Worm (Caenorhabditis elegans) whole organism, L1 larva: ENCODE results near the gene srsx-5.
A peak's percentile ranks its signal among the peaks of the same experiment; 100 is the strongest.

ENCODE experiments used
- C04F5.9 ChIP-seq: sonication (generic microtip); optimal IDR thresholded peaks from 2 replicates; lab custom pipeline; 2016; ENCODE audit warnings: missing genetic modification characterization, missing compliant biosample characterization
- C16A3.4 ChIP-seq: fragments of 150-350 bp; optimal IDR thresholded peaks from 2 replicates; lab custom pipeline; 2014; ENCODE audit warnings: missing biosample characterization, missing genetic modification characterization
- aha-1 ChIP-seq: fragments of 150-350 bp; optimal IDR thresholded peaks from 2 replicates; lab custom pipeline; 2014; ENCODE audit warnings: missing biosample characterization, missing genetic modification characterization
- alr-1 ChIP-seq: fragments of 200-800 bp; sonication (Bioruptor generic); optimal IDR thresholded peaks from 2 replicates; lab custom pipeline; 2018; ENCODE audit warnings: borderline replicate concordance, mild to moderate bottlenecking, missing genetic modification characterization, missing compliant biosample characterization
- aly-2 ChIP-seq: fragments of 150-350 bp; optimal IDR thresholded peaks from 2 replicates; lab custom pipeline; 2014; ENCODE audit warnings: missing biosample characterization, missing genetic modification characterization
- ama-1 ChIP-seq: fragments of 150-350 bp; optimal IDR thresholded peaks from 2 replicates; lab custom pipeline; 2014
- blmp-1 ChIP-seq: fragments of 150-350 bp; optimal IDR thresholded peaks from 2 replicates; lab custom pipeline; 2014; ENCODE audit warnings: missing biosample characterization, missing genetic modification characterization
- ceh-63 ChIP-seq: fragments of 200-800 bp; sonication (Bioruptor generic); optimal IDR thresholded peaks from 2 replicates; lab custom pipeline; 2018; ENCODE audit warnings: mild to moderate bottlenecking, missing genetic modification characterization, missing compliant biosample characterization
- ceh-8 ChIP-seq: fragments of 200-800 bp; sonication (Bioruptor generic); optimal IDR thresholded peaks from 2 replicates; lab custom pipeline; 2018; ENCODE audit warnings: mild to moderate bottlenecking, missing genetic modification characterization, moderate library complexity, missing compliant biosample characterization
- ceh-82 ChIP-seq, 3 experiments: fragments of 150-350 bp in 1 of 3; sonication (generic microtip) in 2 of 3; optimal IDR thresholded peaks; 2 replicates each; lab custom pipeline; 2014 to 2017; ENCODE audit warnings: missing biosample characterization in 3 of 3, missing genetic modification characterization in 3 of 3
- ceh-88 ChIP-seq: fragments of 200-800 bp; sonication (Bioruptor generic); IDR thresholded peaks from 2 replicates; pipeline ENCODE4 v1.3.6; 2022; ENCODE audit warnings: missing genetic modification characterization, missing compliant biosample characterization
- ceh-90 ChIP-seq: sonication (generic microtip); optimal IDR thresholded peaks from 2 replicates; lab custom pipeline; 2016; ENCODE audit warnings: missing genetic modification characterization, missing compliant biosample characterization
- ces-1 ChIP-seq: fragments of 150-350 bp; optimal IDR thresholded peaks from 2 replicates; lab custom pipeline; 2014; ENCODE audit warnings: missing biosample characterization, missing genetic modification reagents, missing genetic modification characterization
- dsc-1 ChIP-seq: sonication (generic microtip); optimal IDR thresholded peaks from 2 replicates; lab custom pipeline; 2016; ENCODE audit warnings: mild to moderate bottlenecking, missing genetic modification characterization, missing compliant biosample characterization
- efl-1 ChIP-seq, 4 experiments: fragments of 150-350 bp; optimal IDR thresholded peaks in 3 of 4; peaks in 1 of 4; 1 replicate in 1 of 4; 2 replicates in 3 of 4; lab custom pipeline; 2014; ENCODE audit warnings: missing biosample characterization in 2 of 4, missing genetic modification characterization in 2 of 4, missing genetic modification reagents in 2 of 4
- egl-13 ChIP-seq: sonication (generic microtip); optimal IDR thresholded peaks from 2 replicates; lab custom pipeline; 2016; ENCODE audit warnings: missing genotype, missing genetic modification reagents, missing genetic modification characterization, missing compliant biosample characterization
- elt-2 ChIP-seq: sonication (generic microtip); optimal IDR thresholded peaks from 2 replicates; lab custom pipeline; 2016; ENCODE audit warnings: missing genetic modification characterization, mild to moderate bottlenecking, inconsistent platforms, missing compliant biosample characterization, missing genetic modification reagents
- elt-3 ChIP-seq, 6 experiments: fragments of 150-350 bp in 1 of 6; sonication (generic microtip); optimal IDR thresholded peaks; 2 replicates each; lab custom pipeline; 2017 to 2018; ENCODE audit warnings: missing biosample characterization in 6 of 6, missing genetic modification characterization in 6 of 6, inconsistent platforms in 1 of 6
- grh-1 ChIP-seq: fragments of 200-800 bp; sonication (Bioruptor generic); IDR thresholded peaks from 2 replicates; pipeline ENCODE4 v1.3.6; 2022; ENCODE audit warnings: missing genetic modification reagents, missing genetic modification characterization, missing compliant biosample characterization
- hlh-17 ChIP-seq: fragments of 200-800 bp; sonication (Bioruptor generic); optimal IDR thresholded peaks from 2 replicates; lab custom pipeline; 2018; ENCODE audit warnings: missing genetic modification characterization, mild to moderate bottlenecking, missing compliant biosample characterization, moderate library complexity, borderline replicate concordance
- hlh-4 ChIP-seq: sonication (generic microtip); optimal IDR thresholded peaks from 2 replicates; lab custom pipeline; 2016; ENCODE audit warnings: mild to moderate bottlenecking, missing genetic modification characterization, missing compliant biosample characterization
- isw-1 ChIP-seq: fragments of 200-800 bp; sonication (Bioruptor generic); IDR thresholded peaks from 2 replicates; pipeline ENCODE4 v1.3.6; 2022; ENCODE audit warnings: missing genetic modification characterization, missing compliant biosample characterization
- lin-13 ChIP-seq: fragments of 150-350 bp; optimal IDR thresholded peaks from 2 replicates; lab custom pipeline; 2014; ENCODE audit warnings: missing biosample characterization, missing genetic modification reagents, missing genetic modification characterization
- lin-14 ChIP-seq: fragments of 200-800 bp; sonication (Bioruptor generic); optimal IDR thresholded peaks from 2 replicates; lab custom pipeline; 2018; ENCODE audit warnings: mild to moderate bottlenecking, missing genetic modification characterization, moderate library complexity, missing compliant biosample characterization
- lin-15B ChIP-seq: fragments of 150-350 bp; sonication (generic microtip); optimal IDR thresholded peaks from 3 replicates; lab custom pipeline; 2014; ENCODE audit warnings: missing biosample characterization, missing genetic modification characterization
- lin-39 ChIP-seq: fragments of 150-350 bp; optimal IDR thresholded peaks from 2 replicates; lab custom pipeline; 2014; ENCODE audit warnings: missing biosample characterization, missing genetic modification reagents, missing genetic modification characterization
- lsy-2 ChIP-seq, 2 experiments: fragments of 150-350 bp; optimal IDR thresholded peaks; 2 replicates each; lab custom pipeline; 2014; ENCODE audit warnings: missing biosample characterization in 2 of 2, missing genetic modification characterization in 2 of 2
- mab-9 ChIP-seq: fragments of 200-800 bp; sonication (Bioruptor generic); IDR thresholded peaks from 2 replicates; pipeline ENCODE4 v1.3.6; 2022; ENCODE audit warnings: missing genetic modification reagents, missing genetic modification characterization, missing compliant biosample characterization
- mdl-1 ChIP-seq, 2 experiments: fragments of 150-350 bp; optimal IDR thresholded peaks; 2 replicates each; lab custom pipeline; 2014 to 2017; ENCODE audit warnings: missing biosample characterization in 2 of 2, missing genetic modification characterization in 2 of 2, inconsistent platforms in 1 of 2
- mep-1 ChIP-seq: fragments of 150-350 bp; optimal IDR thresholded peaks from 2 replicates; lab custom pipeline; 2014; ENCODE audit warnings: missing biosample characterization, missing genetic modification characterization
- nhr-11 ChIP-seq: fragments of 150-350 bp; optimal IDR thresholded peaks from 2 replicates; lab custom pipeline; 2014; ENCODE audit warnings: missing biosample characterization, missing genetic modification characterization
- nhr-12 ChIP-seq: sonication (generic microtip); optimal IDR thresholded peaks from 2 replicates; lab custom pipeline; 2017; ENCODE audit warnings: missing biosample characterization, missing genetic modification characterization
- nhr-19 ChIP-seq: fragments of 200-800 bp; sonication (Bioruptor generic); conservative IDR thresholded peaks from 2 replicates; pipeline ENCODE4 v1.3.6; 2022; ENCODE audit warnings: missing genetic modification characterization, missing compliant biosample characterization
- nhr-76 ChIP-seq: sonication (generic microtip); optimal IDR thresholded peaks from 2 replicates; lab custom pipeline; 2017; ENCODE audit warnings: missing biosample characterization, missing genetic modification characterization
- nhr-77 ChIP-seq: fragments of 150-350 bp; optimal IDR thresholded peaks from 2 replicates; lab custom pipeline; 2014; ENCODE audit warnings: missing biosample characterization, missing genetic modification characterization
- nhr-84 ChIP-seq: sonication (generic microtip); optimal IDR thresholded peaks from 2 replicates; lab custom pipeline; 2017; ENCODE audit warnings: missing biosample characterization, missing genetic modification characterization
- nhr-90 ChIP-seq: sonication (generic microtip); optimal IDR thresholded peaks from 2 replicates; lab custom pipeline; 2016; ENCODE audit warnings: mild to moderate bottlenecking, missing genetic modification characterization, missing compliant biosample characterization; ENCODE audit not compliant: poor library complexity
- pag-3 ChIP-seq: sonication (generic microtip); optimal IDR thresholded peaks from 2 replicates; lab custom pipeline; 2017; ENCODE audit warnings: missing genetic modification characterization, mild to moderate bottlenecking, missing compliant biosample characterization, antibody characterized with exemption, borderline replicate concordance; ENCODE audit not compliant: insufficient read depth
- pqm-1 ChIP-seq: sonication (generic microtip); optimal IDR thresholded peaks from 3 replicates; lab custom pipeline; 2017; ENCODE audit warnings: missing biosample characterization, missing genetic modification characterization
- rnt-1 ChIP-seq: sonication (generic microtip); optimal IDR thresholded peaks from 2 replicates; lab custom pipeline; 2016; ENCODE audit warnings: mild to moderate bottlenecking, missing genetic modification characterization, moderate library complexity, missing compliant biosample characterization
- skn-1 ChIP-seq: fragments of 150-350 bp; optimal IDR thresholded peaks from 2 replicates; lab custom pipeline; 2014; ENCODE audit warnings: missing biosample characterization, missing genetic modification characterization
- snpc-4 ChIP-seq: fragments of 150-350 bp; optimal IDR thresholded peaks from 2 replicates; lab custom pipeline; 2014; ENCODE audit warnings: missing biosample characterization, missing genetic modification characterization
- sox-4 ChIP-seq: sonication (generic microtip); optimal IDR thresholded peaks from 2 replicates; lab custom pipeline; 2016; ENCODE audit warnings: missing genetic modification characterization, missing compliant biosample characterization
- tbx-2 ChIP-seq: sonication (generic microtip); optimal IDR thresholded peaks from 2 replicates; lab custom pipeline; 2016; ENCODE audit warnings: missing genetic modification characterization, missing compliant biosample characterization
- tlp-1 ChIP-seq: fragments of 150-350 bp; optimal IDR thresholded peaks from 2 replicates; lab custom pipeline; 2014; ENCODE audit warnings: missing biosample characterization, missing genetic modification characterization
- unc-30 ChIP-seq: sonication (generic microtip); optimal IDR thresholded peaks from 2 replicates; lab custom pipeline; 2017; ENCODE audit warnings: missing biosample characterization, missing genetic modification characterization
- unc-62 ChIP-seq: fragments of 150-350 bp; optimal IDR thresholded peaks from 2 replicates; lab custom pipeline; 2014; ENCODE audit warnings: missing biosample characterization, missing genetic modification reagents, missing genetic modification characterization
- unc-86 ChIP-seq: sonication (generic microtip); optimal IDR thresholded peaks from 2 replicates; lab custom pipeline; 2016; ENCODE audit warnings: missing genetic modification characterization, missing compliant biosample characterization
- unc-98 ChIP-seq: fragments of 200-800 bp; sonication (Bioruptor generic); IDR thresholded peaks from 2 replicates; pipeline ENCODE4 v1.3.6; 2022; ENCODE audit warnings: missing genetic modification characterization, missing compliant biosample characterization
- zag-1 ChIP-seq: fragments of 150-350 bp; optimal IDR thresholded peaks from 2 replicates; lab custom pipeline; 2014; ENCODE audit warnings: missing biosample characterization, missing genetic modification characterization
- zip-4 ChIP-seq: fragments of 200-800 bp; sonication (Bioruptor generic); optimal IDR thresholded peaks from 2 replicates; lab custom pipeline; 2018; ENCODE audit warnings: mild to moderate bottlenecking, missing genetic modification characterization, moderate library complexity, missing compliant biosample characterization
- ztf-11 ChIP-seq, 2 experiments: sonication (generic microtip); optimal IDR thresholded peaks; 2 replicates each; lab custom pipeline; 2016 to 2017; ENCODE audit warnings: missing genetic modification characterization in 2 of 2, missing biosample characterization in 1 of 2, missing compliant biosample characterization in 1 of 2

srsx-5 gene

DNA sequence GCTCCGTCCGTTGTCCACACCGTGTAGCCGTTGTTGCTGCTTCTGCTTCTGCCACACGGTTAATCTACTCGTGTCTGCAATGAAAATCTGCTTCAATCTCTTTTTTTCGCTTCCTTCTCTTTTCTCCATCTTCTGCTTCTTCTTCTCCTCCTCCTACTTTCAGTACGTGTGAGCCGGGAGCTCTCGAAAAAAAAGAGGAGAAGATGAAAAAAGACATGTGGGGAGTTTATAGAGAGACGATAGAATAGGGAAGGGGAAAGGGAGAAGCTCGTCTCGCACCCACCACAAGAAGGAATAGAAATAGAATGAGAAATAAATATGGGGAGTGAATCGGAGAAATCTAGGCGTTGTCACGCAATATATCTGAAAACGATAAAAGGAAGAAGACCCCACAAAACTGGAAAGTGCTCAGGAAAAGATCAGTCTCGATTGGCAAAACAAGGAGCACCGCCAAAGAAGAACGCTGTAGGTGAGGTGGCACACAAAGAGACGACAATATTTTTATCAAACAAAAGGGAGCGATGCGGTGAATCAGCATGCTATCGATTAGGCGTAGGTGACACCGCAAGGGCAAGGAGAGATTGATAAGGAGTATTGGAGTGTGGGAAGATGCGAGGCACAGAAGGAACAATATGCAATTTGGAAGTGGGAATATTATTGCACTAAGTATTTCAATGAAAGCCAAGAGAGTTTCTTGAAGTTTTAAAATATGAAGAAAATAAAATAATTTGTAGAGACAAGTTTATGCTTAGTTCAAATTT, 49.1 kb downstream of the srsx-5 start, which contains the start of gene let-413:
TSS of gene let-413 (minus strand) at position 76 of the 761 bp plus-strand sequence.
- TF ChIP-seq zip-4, result no peak
- TF ChIP-seq tlp-1 (tag; lab: Kevin White, UChicago), result no peak
- TF ChIP-seq nhr-19 (GFP tag; lab: Robert Waterston, UW), result no peak
- no peak for TF ChIP-seq hlh-17 (GFP tag; lab: Kevin White, UChicago)
- TF ChIP-seq ceh-63 (GFP tag; lab: Kevin White, UChicago), result no peak
- TF ChIP-seq snpc-4 (tag; lab: Kevin White, UChicago), result no peak
- TF ChIP-seq mep-1 (tag; lab: Kevin White, UChicago), result peak; percentile 9
- TF ChIP-seq grh-1 (GFP tag; lab: Robert Waterston, UW), result no peak
- TF ChIP-seq blmp-1 (tag; lab: Kevin White, UChicago), result no peak
- TF ChIP-seq unc-86, result no peak
- peak in 1 of 6 experiments; percentile 6 for TF ChIP-seq elt-3 (tag; optimal IDR thresholded peaks at IDR 0.05; lab: Kevin White, UChicago)
- TF ChIP-seq C04F5.9, result no peak
- TF ChIP-seq zag-1 (tag; lab: Kevin White, UChicago), result no peak
- TF ChIP-seq ama-1 (lab: Kevin White, UChicago), result no peak
- TF ChIP-seq ces-1, result no peak
- TF ChIP-seq elt-2 (tag; lab: Kevin White, UChicago), result peak; percentile 33
- peak; percentile 72 for TF ChIP-seq lin-14 (GFP tag; lab: Kevin White, UChicago)
- TF ChIP-seq unc-98 (GFP tag; lab: Robert Waterston, UW), result no peak
- TF ChIP-seq sox-4, result no peak
- TF ChIP-seq aha-1 (tag; lab: Kevin White, UChicago), result no peak
- no peak for TF ChIP-seq unc-30 (tag; lab: Kevin White, UChicago)
- no peak for TF ChIP-seq pag-3
- TF ChIP-seq rnt-1 (tag; lab: Kevin White, UChicago), result no peak
- TF ChIP-seq lin-39 (tag; lab: Kevin White, UChicago), result no peak
- no peak for TF ChIP-seq ceh-88
- no peak for TF ChIP-seq mab-9 (GFP tag; lab: Robert Waterston, UW)
- no peak for TF ChIP-seq nhr-77
- no peak for TF ChIP-seq nhr-12 (tag; lab: Kevin White, UChicago)
- no peak for TF ChIP-seq C16A3.4
- TF ChIP-seq aly-2 (tag; lab: Kevin White, UChicago), result no peak
- TF ChIP-seq alr-1 (tag; lab: Kevin White, UChicago), result no peak
- TF ChIP-seq ztf-11 (tag; optimal IDR thresholded peaks at IDR 0.05; lab: Kevin White, UChicago), result no peak
- peak in 1 of 2 experiments; percentile 7 for TF ChIP-seq lsy-2 (tag; optimal IDR thresholded peaks at IDR 0.05; lab: Kevin White, UChicago)
- TF ChIP-seq egl-13, result no peak
- no peak for TF ChIP-seq isw-1
- TF ChIP-seq skn-1 (tag; lab: Kevin White, UChicago), result no peak
- TF ChIP-seq ceh-8 (GFP tag; lab: Kevin White, UChicago), result no peak
- TF ChIP-seq efl-1 (optimal IDR thresholded peaks at IDR 0.05; lab: Kevin White, UChicago), result no peak
- peak in 1 of 2 experiments; percentile 31 for TF ChIP-seq efl-1 (GFP tag; optimal IDR thresholded peaks at IDR 0.05 in 1 of 2; lab: Kevin White, UChicago)
- TF ChIP-seq tbx-2 (tag; lab: Kevin White, UChicago), result no peak
- TF ChIP-seq unc-62, result no peak
- no peak for TF ChIP-seq nhr-76 (tag; lab: Kevin White, UChicago)
- no peak for TF ChIP-seq lin-13 (GFP tag; lab: Kevin White, UChicago)
- no peak for TF ChIP-seq hlh-4
- TF ChIP-seq mdl-1 (tag; optimal IDR thresholded peaks at IDR 0.05; lab: Kevin White, UChicago), result no peak
- TF ChIP-seq ceh-82 (tag; optimal IDR thresholded peaks at IDR 0.05; lab: Kevin White, UChicago), result peak in 1 of 3 experiments; percentile 35
- no peak for TF ChIP-seq nhr-11
- TF ChIP-seq pqm-1, result no peak
- TF ChIP-seq lin-15B, result no peak
- no peak for TF ChIP-seq dsc-1 (tag; lab: Kevin White, UChicago)
- TF ChIP-seq nhr-90 (tag; lab: Kevin White, UChicago), result peak; percentile 17
- TF ChIP-seq ceh-90, result no peak
- no peak for TF ChIP-seq nhr-84 (tag; lab: Kevin White, UChicago)
